Worm (Caenorhabditis elegans): ENCODE measurements around the gene C43F9.7.

The C43F9.7 gene

ce11 chrIV:10546589-10547136 lies 46.8 kb downstream of the C43F9.7 start, which contains the start of gene zim-1:
Gene zim-1, plus strand, starts transcription at chrIV:10547086.
- no peak for TF ChIP-seq unc-62 (GFP tag; optimal IDR thresholded peaks at IDR 0.05)

DNA sequence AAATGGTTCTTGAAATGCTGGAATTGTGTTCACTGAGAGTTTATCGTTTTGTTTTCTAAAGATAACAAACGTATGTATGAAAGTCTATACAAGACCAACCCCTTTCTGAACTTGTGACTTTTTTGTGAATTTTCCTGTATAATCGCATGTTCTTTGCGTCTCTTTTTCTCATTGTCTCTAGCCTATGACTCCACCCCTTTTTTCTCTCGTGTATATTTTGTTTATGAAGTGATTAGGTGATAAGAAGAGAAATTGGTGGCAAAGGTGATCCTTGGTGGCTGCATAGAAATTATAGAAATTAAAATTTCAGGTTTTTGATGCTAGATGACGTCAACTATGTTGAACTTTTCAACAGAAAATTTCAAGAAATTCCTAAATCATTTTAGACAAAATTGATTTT lies 48.4 kb downstream of the C43F9.7 start, which contains the start of gene T07G12.5:
Gene T07G12.5 (minus strand): TSS at position 101 of the 400 bp plus-strand sequence.
- TF ChIP-seq unc-62 (GFP tag; optimal IDR thresholded peaks at IDR 0.05) = no peak

ce11 chrIV:10543361-10543760 lies 50.1 kb downstream of the C43F9.7 start:
- TF ChIP-seq unc-62 (GFP tag; optimal IDR thresholded peaks at IDR 0.05) = no peak

Measured in whole organism, dauer.